Fruit fly (Drosophila melanogaster) whole organism: ENCODE data around the gene Irk1.

ENCODE experiments used
- CG8478 ChIP-seq: fragments of >200 bp; optimal IDR thresholded peaks from 2 replicates; lab custom pipeline; 2018; ENCODE audit warnings: inconsistent platforms
- Dll ChIP-seq: fragments of >200 bp; optimal IDR thresholded peaks from 2 replicates; lab custom pipeline; 2017
- pan ChIP-seq: fragments of >200 bp; optimal IDR thresholded peaks from 2 replicates; lab custom pipeline; 2017
- psq ChIP-seq: fragments of >200 bp; optimal IDR thresholded peaks from 2 replicates; lab custom pipeline; 2017
- usp ChIP-seq: fragments of >200 bp; optimal IDR thresholded peaks from 2 replicates; lab custom pipeline; 2017; ENCODE audit warnings: missing biosample characterization, missing genetic modification characterization, mixed read lengths

DNA sequence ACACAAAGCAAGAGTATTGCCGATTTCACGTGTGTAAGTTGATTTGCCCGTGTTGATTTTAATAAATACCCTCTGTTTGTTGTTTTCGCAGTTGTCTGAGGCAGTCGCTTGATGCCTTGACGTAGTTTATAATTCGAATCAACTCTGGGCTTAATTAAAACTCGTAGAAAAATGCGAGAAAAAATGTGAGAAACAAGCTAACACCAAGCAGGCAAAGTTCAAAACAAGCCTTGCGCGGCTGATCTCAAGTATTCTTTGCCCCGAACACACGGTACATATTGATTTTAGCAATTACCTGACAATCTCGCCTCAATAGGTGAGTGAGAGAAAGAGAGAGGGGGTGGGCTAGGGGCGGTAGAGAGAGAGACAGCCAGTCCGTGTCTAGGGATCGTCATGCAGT, 57.1 kb downstream of the Irk1 start:
- TF ChIP-seq CG8478 (lab: Kevin White, UChicago): no peak
- TF ChIP-seq pan: no peak
- TF ChIP-seq usp (GFP tag; lab: Kevin White, UChicago): no peak
- TF ChIP-seq psq: no peak
- TF ChIP-seq Dll: no peak
